Fruit fly (Drosophila melanogaster) whole organism, embryonic: ENCODE data around the gene Hr4.

Source experiments
- Bdp1 ChIP-seq: fragments of 200-800 bp; sonication (Bioruptor generic); optimal IDR thresholded peaks from 3 replicates; lab custom pipeline; 2016; ENCODE audit warnings: missing biosample characterization, missing genetic modification characterization
- CG10366 ChIP-seq: fragments of 200-800 bp; sonication (Bioruptor generic); IDR thresholded peaks from 2 replicates; pipeline ENCODE4 v1.3.6; 2022; ENCODE audit warnings: missing biosample characterization, missing genetic modification characterization
- CG10979 ChIP-seq: fragments of 200-800 bp; sonication (Bioruptor generic); optimal IDR thresholded peaks from 2 replicates; lab custom pipeline; 2018; ENCODE audit warnings: missing biosample characterization, mild to moderate bottlenecking, missing genetic modification characterization, moderate library complexity
- CG13123 ChIP-seq: fragments of 200-800 bp; sonication (Bioruptor generic); optimal IDR thresholded peaks from 2 replicates; lab custom pipeline; 2016; ENCODE audit warnings: missing biosample characterization, missing genetic modification characterization
- CG15514 ChIP-seq: fragments of 200-800 bp; sonication (Bioruptor generic); optimal IDR thresholded peaks from 3 replicates; lab custom pipeline; 2017; ENCODE audit warnings: missing biosample characterization, missing genetic modification characterization, mild to moderate bottlenecking, moderate library complexity, missing genetic modification reagents
- CG16813 ChIP-seq: fragments of 200-800 bp; sonication (Bioruptor generic); IDR thresholded peaks from 3 replicates; pipeline ENCODE4 v1.3.6; 2022; ENCODE audit warnings: missing biosample characterization, missing genetic modification characterization; ENCODE audit not compliant: partially characterized antibody
- CG18764 ChIP-seq: fragments of 200-800 bp; sonication (Bioruptor generic); optimal IDR thresholded peaks from 3 replicates; lab custom pipeline; 2016; ENCODE audit warnings: missing biosample characterization, missing genetic modification characterization
- CG2199 ChIP-seq: fragments of 200-800 bp; sonication (Bioruptor generic); IDR thresholded peaks from 3 replicates; pipeline ENCODE4 v1.3.6; 2022; ENCODE audit warnings: missing biosample characterization, missing genetic modification characterization
- CG3065 ChIP-seq: fragments of 200-800 bp; sonication (Bioruptor generic); optimal IDR thresholded peaks from 2 replicates; lab custom pipeline; 2016; ENCODE audit warnings: missing biosample characterization, missing genetic modification characterization
- CG31388 ChIP-seq: fragments of 200-800 bp; sonication (Bioruptor generic); optimal IDR thresholded peaks from 2 replicates; lab custom pipeline; 2016; ENCODE audit warnings: missing biosample characterization, missing genetic modification characterization
- CG32767 ChIP-seq: fragments of 200-800 bp; sonication (Bioruptor generic); IDR thresholded peaks from 2 replicates; pipeline ENCODE4 v1.3.6; 2022; ENCODE audit warnings: missing biosample characterization, missing genetic modification characterization
- CG33213 ChIP-seq: fragments of 200-800 bp; sonication (Bioruptor generic); optimal IDR thresholded peaks from 3 replicates; lab custom pipeline; 2016; ENCODE audit warnings: missing biosample characterization, missing genetic modification characterization
- CG3726 ChIP-seq: fragments of 200-800 bp; sonication (Bioruptor generic); IDR thresholded peaks from 3 replicates; pipeline ENCODE4, ENCODE4 v1.3.6; 2022; ENCODE audit warnings: missing biosample characterization, missing genetic modification characterization
- CG3847 ChIP-seq: fragments of 200-800 bp; sonication (Bioruptor generic); IDR thresholded peaks from 2 replicates; pipeline ENCODE4 v1.3.6; 2022; ENCODE audit warnings: missing biosample characterization, missing genetic modification characterization
- CG42726 ChIP-seq: fragments of 200-800 bp; sonication (Bioruptor generic); IDR thresholded peaks from 2 replicates; pipeline ENCODE4 v1.3.6; 2022; ENCODE audit warnings: missing biosample characterization, missing genetic modification characterization; ENCODE audit not compliant: partially characterized antibody
- CG4820 ChIP-seq: fragments of 200-800 bp; sonication (Bioruptor generic); optimal IDR thresholded peaks from 3 replicates; lab custom pipeline; 2016; ENCODE audit warnings: missing biosample characterization, missing genetic modification characterization
- CG5245 ChIP-seq: fragments of 200-800 bp; sonication (Bioruptor generic); optimal IDR thresholded peaks from 3 replicates; lab custom pipeline; 2016; ENCODE audit warnings: missing biosample characterization, missing genetic modification characterization
- CG7372 ChIP-seq: fragments of 200-800 bp; sonication (Bioruptor generic); IDR thresholded peaks from 2 replicates; pipeline ENCODE4 v1.3.6; 2022; ENCODE audit warnings: missing biosample characterization, missing genetic modification characterization
- CG7786 ChIP-seq: fragments of 200-800 bp; sonication (Bioruptor generic); optimal IDR thresholded peaks from 2 replicates; lab custom pipeline; 2016; ENCODE audit warnings: missing biosample characterization, missing genetic modification characterization
- CG7987 ChIP-seq: fragments of 200-800 bp; sonication (Bioruptor generic); optimal IDR thresholded peaks from 2 replicates; lab custom pipeline; 2018; ENCODE audit warnings: missing biosample characterization, mild to moderate bottlenecking, missing genetic modification characterization, moderate library complexity
- CG8089 ChIP-seq: fragments of 200-800 bp; sonication (Bioruptor generic); optimal IDR thresholded peaks from 3 replicates; lab custom pipeline; 2016; ENCODE audit warnings: missing biosample characterization, missing genetic modification characterization
- CG8765 ChIP-seq: fragments of 200-800 bp; sonication (Bioruptor generic); IDR thresholded peaks from 2 replicates; pipeline ENCODE4 v1.3.6; 2022; ENCODE audit warnings: missing biosample characterization, missing genetic modification characterization
- Deaf1 ChIP-seq: fragments of 200-800 bp; optimal IDR thresholded peaks from 3 replicates; lab custom pipeline; 2019; ENCODE audit warnings: missing biosample characterization, mild to moderate bottlenecking, missing genetic modification characterization, moderate library complexity
- Dip3 ChIP-seq: fragments of 200-800 bp; sonication (Bioruptor generic); optimal IDR thresholded peaks from 3 replicates; lab custom pipeline; 2016; ENCODE audit warnings: missing biosample characterization, missing genetic modification characterization
- Eip74EF ChIP-seq, 2 experiments: fragments of 200-800 bp in 1 of 2; fragments of >200 bp in 1 of 2; sonication (Bioruptor generic) in 1 of 2; optimal IDR thresholded peaks; 2 replicates each; lab custom pipeline; 2017 to 2019; ENCODE audit warnings: missing biosample characterization in 2 of 2, missing genetic modification characterization in 2 of 2, mild to moderate bottlenecking in 1 of 2, moderate library complexity in 1 of 2
- Gsc ChIP-seq: fragments of 200-800 bp; sonication (Bioruptor generic); IDR thresholded peaks from 2 replicates; pipeline ENCODE4 v1.3.6; 2022; ENCODE audit warnings: missing biosample characterization, missing genetic modification characterization
- Med ChIP-seq: fragments of 200-800 bp; sonication (Bioruptor generic); peaks from one replicate; lab custom pipeline; 2016; ENCODE audit warnings: missing biosample characterization, missing genetic modification characterization, mild to moderate bottlenecking, inconsistent platforms, moderate library complexity
- NC2α ChIP-seq: fragments of 200-800 bp; sonication (Bioruptor generic); optimal IDR thresholded peaks from 2 replicates; lab custom pipeline; 2016; ENCODE audit warnings: missing biosample characterization, missing genetic modification characterization
- ab ChIP-seq: fragments of 200-800 bp; sonication (Bioruptor generic); optimal IDR thresholded peaks from 2 replicates; lab custom pipeline; 2016; ENCODE audit warnings: missing biosample characterization, missing genetic modification characterization
- ash1 ChIP-seq: fragments of 200-800 bp; sonication (Bioruptor generic); optimal IDR thresholded peaks from 2 replicates; lab custom pipeline; 2018; ENCODE audit warnings: missing biosample characterization, mild to moderate bottlenecking, missing genetic modification characterization
- bcd ChIP-seq: fragments of 200-800 bp; sonication (Bioruptor generic); optimal IDR thresholded peaks from 2 replicates; lab custom pipeline; 2017; ENCODE audit warnings: missing biosample characterization, mild to moderate bottlenecking, missing genetic modification characterization
- caup ChIP-seq: fragments of 200-800 bp; sonication (Bioruptor generic); optimal IDR thresholded peaks from 3 replicates; lab custom pipeline; 2017; ENCODE audit warnings: missing biosample characterization, mild to moderate bottlenecking, missing genetic modification characterization, moderate library complexity; ENCODE audit not compliant: severe bottlenecking
- cg ChIP-seq: fragments of 200-800 bp; sonication (Bioruptor generic); optimal IDR thresholded peaks from 3 replicates; lab custom pipeline; 2019; ENCODE audit warnings: missing biosample characterization, mild to moderate bottlenecking, missing genetic modification characterization, moderate library complexity
- ci ChIP-seq: fragments of 200-800 bp; sonication (Bioruptor generic); IDR thresholded peaks from 3 replicates; pipeline ENCODE4 v1.3.6; 2022; ENCODE audit warnings: missing biosample characterization, missing genetic modification characterization
- dpn ChIP-seq, 2 experiments: fragments of 200-800 bp; sonication (Bioruptor generic); optimal IDR thresholded peaks; 3 replicates each; lab custom pipeline; 2016; ENCODE audit warnings: missing biosample characterization in 2 of 2, missing genetic modification characterization in 2 of 2
- eve ChIP-seq, 2 experiments: fragments of >200 bp; optimal IDR thresholded peaks; 2 replicates each; lab custom pipeline; 2017; ENCODE audit warnings: missing biosample characterization in 2 of 2, missing genetic modification characterization in 2 of 2
- gce ChIP-seq: fragments of 200-800 bp; sonication (Bioruptor generic); IDR thresholded peaks from 3 replicates; pipeline ENCODE4 v1.3.6; 2022; ENCODE audit warnings: missing biosample characterization, missing genetic modification characterization
- ind ChIP-seq: fragments of 200-800 bp; sonication (Bioruptor generic); optimal IDR thresholded peaks from 3 replicates; lab custom pipeline; 2016; ENCODE audit warnings: missing biosample characterization, missing genetic modification characterization
- mam ChIP-seq: fragments of 200-800 bp; sonication (Bioruptor generic); optimal IDR thresholded peaks from 3 replicates; lab custom pipeline; 2016; ENCODE audit warnings: missing biosample characterization, missing genetic modification characterization
- onecut ChIP-seq: fragments of 200-800 bp; sonication (Bioruptor generic); IDR thresholded peaks from 2 replicates; pipeline ENCODE4 v1.3.6; 2022; ENCODE audit warnings: missing biosample characterization, missing genetic modification characterization
- pho ChIP-seq: fragments of 200-800 bp; sonication (Bioruptor generic); optimal IDR thresholded peaks from 2 replicates; lab custom pipeline; 2016; ENCODE audit warnings: missing biosample characterization, missing genetic modification characterization
- pita ChIP-seq: fragments of 200-800 bp; sonication (Bioruptor generic); optimal IDR thresholded peaks from 2 replicates; lab custom pipeline; 2017; ENCODE audit warnings: missing biosample characterization, mild to moderate bottlenecking, missing genetic modification characterization
- prd ChIP-seq, 3 experiments: fragments of >200 bp in 2 of 3; fragments of 200-800 bp in 1 of 3; sonication (Bioruptor generic) in 1 of 3; optimal IDR thresholded peaks in 2 of 3; IDR thresholded peaks in 1 of 3; 2 replicates in 2 of 3; 3 replicates in 1 of 3; pipeline versions ENCODE4 v1.3.6 to Lab custom; 2017 to 2022; ENCODE audit warnings: missing biosample characterization in 1 of 3, missing genetic modification characterization in 1 of 3
- pum ChIP-seq: fragments of 200-800 bp; sonication (Bioruptor generic); optimal IDR thresholded peaks from 2 replicates; lab custom pipeline; 2016; ENCODE audit warnings: missing biosample characterization, missing genetic modification characterization
- sisA ChIP-seq: fragments of 200-800 bp; sonication (Bioruptor generic); IDR thresholded peaks from 2 replicates; pipeline ENCODE4 v1.3.6; 2022; ENCODE audit warnings: missing biosample characterization, missing genetic modification characterization
- sna ChIP-seq: fragments of 200-800 bp; sonication (Bioruptor generic); IDR thresholded peaks from 2 replicates; pipeline ENCODE4 v1.3.6; 2022; ENCODE audit warnings: missing biosample characterization, missing genetic modification characterization; ENCODE audit not compliant: partially characterized antibody
- so ChIP-seq: fragments of 200-800 bp; sonication (Bioruptor generic); IDR thresholded peaks from 3 replicates; pipeline ENCODE4 v1.3.6; 2022; ENCODE audit warnings: missing biosample characterization, missing genetic modification characterization
- sr ChIP-seq: fragments of 200-800 bp; sonication (Bioruptor generic); IDR thresholded peaks from 3 replicates; pipeline ENCODE4 v1.3.6; 2022; ENCODE audit warnings: missing biosample characterization, missing genetic modification characterization
- tll ChIP-seq, 2 experiments: fragments of 200-800 bp in 1 of 2; fragments of >200 bp in 1 of 2; sonication (Bioruptor generic) in 1 of 2; optimal IDR thresholded peaks; 2 replicates each; lab custom pipeline; 2017 to 2019; ENCODE audit warnings: missing biosample characterization in 2 of 2, missing genetic modification characterization in 2 of 2, mild to moderate bottlenecking in 1 of 2, moderate library complexity in 1 of 2
- zf30C ChIP-seq: fragments of 200-800 bp; sonication (Bioruptor generic); optimal IDR thresholded peaks from 3 replicates; lab custom pipeline; 2018; ENCODE audit warnings: missing biosample characterization, mild to moderate bottlenecking, missing genetic modification characterization

Hr4 gene

dm6 chrX:1952898-1953297 lies 11.2 kb downstream of the Hr4 start (continued):
- TF ChIP-seq CG7786 (peak; percentile 24), ind (GFP tag; lab: Kevin White, UChicago) (peak; percentile 71), ab (GFP tag; lab: Kevin White, UChicago) (peak; percentile 18), Deaf1 (tag; lab: Kevin White, UChicago) (peak; percentile 5), Eip74EF (GFP tag; optimal IDR thresholded peaks at IDR 0.05; lab: Kevin White, UChicago) (no peak), pho (GFP tag; lab: Kevin White, UChicago) (peak; percentile 59), CG15514 (GFP tag; lab: Kevin White, UChicago) (peak; percentile 61), CG10979 (peak; percentile 80), CG8089 (GFP tag; lab: Kevin White, UChicago) (peak; percentile 72), dpn (GFP tag; optimal IDR thresholded peaks at IDR 0.05; lab: Kevin White, UChicago) (peak; percentile 83 to 84), Med (peak; percentile 97), CG31388 (GFP tag; lab: Kevin White, UChicago) (peak; percentile 43), CG10366 (GFP tag; lab: Robert Waterston, UW) (peak; percentile 54; the same call in 1 of the 2 replicates), Dip3 (GFP tag; lab: Kevin White, UChicago) (peak; percentile 36), CG3065 (peak; percentile 15), bcd (GFP tag; lab: Kevin White, UChicago) (peak; percentile 67), CG7987 (peak; percentile 68), pum (peak; percentile 89), gce (GFP tag; lab: Robert Waterston, UW) (0 out of 3 replicates have a peak, but pooled peaks have one; percentile 39), sr (GFP tag; lab: Robert Waterston, UW) (peak; percentile 51; the same call in 2 of the 3 replicates), NC2α (GFP tag; lab: Kevin White, UChicago) (peak; percentile 33), onecut (peak; percentile 73), CG2199 (GFP tag; lab: Robert Waterston, UW) (peak; percentile 97), CG42726 (peak; percentile 84; the same call in 1 of the 2 replicates), CG3726 (GFP tag; lab: Robert Waterston, UW) (peak; percentile 40; the same call in 1 of the 3 replicates), CG13123 (GFP tag; lab: Kevin White, UChicago) (peak; percentile 6), ash1 (GFP tag; lab: Kevin White, UChicago) (peak; percentile 43), so (0 out of 3 replicates have a peak, but pooled peaks have one; percentile 21), CG33213 (GFP tag; lab: Kevin White, UChicago) (peak; percentile 82), Gsc (peak; percentile 63), ci (GFP tag; lab: Robert Waterston, UW) (peak; percentile 79), CG8765 (peak; percentile 58), CG7372 (GFP tag; lab: Robert Waterston, UW) (peak; percentile 32; the same call in 1 of the 2 replicates), Bdp1 (GFP tag; lab: Kevin White, UChicago) (peak; percentile 52), caup (GFP tag; lab: Kevin White, UChicago) (peak; percentile 46), tll (GFP tag; optimal IDR thresholded peaks at IDR 0.05; lab: Kevin White, UChicago) (no peak), CG5245 (GFP tag; lab: Kevin White, UChicago) (peak; percentile 68), mam (peak; percentile 84), sisA (peak; percentile 94), pita (GFP tag; lab: Kevin White, UChicago) (peak; percentile 92), CG32767 (no peak), CG4820 (GFP tag; lab: Kevin White, UChicago) (peak; percentile 63), CG3847 (GFP tag; lab: Robert Waterston, UW) (peak; percentile 65), CG18764 (peak; percentile 53), cg (GFP tag; lab: Kevin White, UChicago) (peak; percentile 82), eve (GFP tag; optimal IDR thresholded peaks at IDR 0.05; lab: Kevin White, UChicago) (no peak), CG16813 (GFP tag; lab: Robert Waterston, UW) (peak; percentile 32; the same call in 1 of the 3 replicates), sna (peak; percentile 30; the same call in 1 of the 2 replicates), prd (optimal IDR thresholded peaks at IDR 0.05; lab: Kevin White, UChicago) (no peak), prd (GFP tag; IDR thresholded peaks at IDR 0.05; lab: Robert Waterston, UW) (peak; percentile 85), zf30C (GFP tag; lab: Kevin White, UChicago) (no peak)
